Worm (Caenorhabditis elegans): ENCODE results near the gene Y38H6C.16.
"Not testable (repeated sequence)": the region's sequence is repeated elsewhere in the genome, so short reads cannot be mapped to it uniquely, and the experiment has no call there.

ce11 chrV:20564054-20564453 lies 24.9 kb upstream of the Y38H6C.16 start, which contains the start of gene F26F2.13:
- TF ChIP-seq fos-1, unc-39 (tag; optimal IDR thresholded peaks at IDR 0.05): not testable (repeated sequence)

Data from whole organism, L2 larva.